Fruit fly (Drosophila melanogaster): ENCODE measurements around the gene GAPsec.

- TF ChIP-seq Myc (optimal IDR thresholded peaks at IDR 0.05) (no peak), insv (optimal IDR thresholded peaks at IDR 0.05) (no peak), ttk (optimal IDR thresholded peaks at IDR 0.05) (no peak)
Measured at dm6 chr3L:8607449-8607848, 16.3 kb downstream of the GAPsec start.
